Fruit fly (Drosophila melanogaster): ENCODE data around the gene Sqor.

DNA sequence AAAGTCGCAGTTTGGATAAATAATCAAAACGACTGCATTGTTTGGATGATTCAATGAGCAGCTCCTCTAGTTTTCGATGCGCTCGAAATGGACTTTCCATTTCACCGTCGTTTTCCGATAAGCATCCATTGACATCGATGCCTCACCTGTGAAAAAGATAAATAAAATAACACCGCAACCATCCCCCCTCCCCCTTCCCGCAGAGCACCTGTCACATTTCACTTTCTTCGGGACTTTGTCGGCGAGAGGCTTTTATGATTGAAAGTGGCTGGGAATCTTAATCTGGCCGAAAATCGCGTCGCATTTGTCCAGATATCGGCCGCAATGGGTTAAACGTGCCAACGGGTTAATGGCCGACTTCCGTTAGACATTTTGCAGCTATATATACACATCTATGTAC is 29.2 kb downstream of the Sqor start:
- no peak for TF ChIP-seq psq (optimal IDR thresholded peaks at IDR 0.05)
- no peak for TF ChIP-seq h (optimal IDR thresholded peaks at IDR 0.05)
- TF ChIP-seq insv (optimal IDR thresholded peaks at IDR 0.05) = no peak
- no peak for TF ChIP-seq Sin3A (optimal IDR thresholded peaks at IDR 0.05)
- no peak for TF ChIP-seq ttk (optimal IDR thresholded peaks at IDR 0.05)
- TF ChIP-seq Myc (optimal IDR thresholded peaks at IDR 0.05) = no peak

Data from Kc167 (cell line).